Worm (Caenorhabditis elegans) whole organism, L3 larva: Measurements from ENCODE around the gene F54B3.4.
A peak's percentile ranks its signal among the peaks of the same experiment; 100 is the strongest.

ENCODE experiments used
- aly-2 ChIP-seq: fragments of 150-350 bp; optimal IDR thresholded peaks from 2 replicates; lab custom pipeline; 2014; ENCODE audit warnings: missing biosample characterization, missing genetic modification characterization
- ceh-16 ChIP-seq: sonication (generic microtip); optimal IDR thresholded peaks from 2 replicates; lab custom pipeline; 2017; ENCODE audit warnings: missing biosample characterization, missing genetic modification characterization
- ceh-28 ChIP-seq: fragments of 150-350 bp; optimal IDR thresholded peaks from 2 replicates; lab custom pipeline; 2014; ENCODE audit warnings: missing biosample characterization, missing genetic modification reagents, missing genetic modification characterization
- ceh-82 ChIP-seq: fragments of 150-350 bp; optimal IDR thresholded peaks from 2 replicates; lab custom pipeline; 2014; ENCODE audit warnings: missing biosample characterization, missing genetic modification characterization
- ceh-9 ChIP-seq: sonication (generic microtip); optimal IDR thresholded peaks from 2 replicates; lab custom pipeline; 2018; ENCODE audit warnings: missing biosample characterization, missing genetic modification characterization
- egl-27 ChIP-seq: sonication (generic microtip); optimal IDR thresholded peaks from 4 replicates; lab custom pipeline; 2017; ENCODE audit warnings: missing biosample characterization, missing genetic modification reagents, missing genetic modification characterization
- elt-1 ChIP-seq: fragments of 150-350 bp; optimal IDR thresholded peaks from 2 replicates; lab custom pipeline; 2014; ENCODE audit warnings: missing biosample characterization, missing genetic modification characterization
- elt-2 ChIP-seq: sonication (generic microtip); optimal IDR thresholded peaks from 2 replicates; lab custom pipeline; 2016; ENCODE audit warnings: missing genetic modification reagents, mild to moderate bottlenecking, missing genetic modification characterization, missing compliant biosample characterization
- elt-3 ChIP-seq, 3 experiments: fragments of 150-350 bp in 1 of 3; sonication (generic microtip) in 2 of 3; optimal IDR thresholded peaks; 2 replicates in 2 of 3; 4 replicates in 1 of 3; lab custom pipeline; 2014 to 2017; ENCODE audit warnings: missing biosample characterization in 3 of 3, missing genetic modification characterization in 3 of 3
- eor-1 ChIP-seq, 2 experiments: fragments of 150-350 bp; optimal IDR thresholded peaks; 2 replicates each; lab custom pipeline; 2014 to 2018; ENCODE audit warnings: missing biosample characterization in 2 of 2, missing genetic modification characterization in 2 of 2
- fkh-10 ChIP-seq: sonication (generic microtip); optimal IDR thresholded peaks from 2 replicates; lab custom pipeline; 2017; ENCODE audit warnings: missing biosample characterization, missing genetic modification reagents, missing genetic modification characterization
- fkh-2 ChIP-seq: fragments of 150-350 bp; optimal IDR thresholded peaks from 2 replicates; lab custom pipeline; 2014; ENCODE audit warnings: missing biosample characterization, missing genetic modification reagents, missing genetic modification characterization
- fos-1 ChIP-seq: fragments of 150-350 bp; optimal IDR thresholded peaks from 2 replicates; lab custom pipeline; 2014; ENCODE audit warnings: missing biosample characterization, missing genetic modification characterization
- hmg-11 ChIP-seq: sonication (generic microtip); optimal IDR thresholded peaks from 2 replicates; lab custom pipeline; 2016; ENCODE audit warnings: missing genetic modification characterization, missing compliant biosample characterization
- jun-1 ChIP-seq: fragments of 150-350 bp; optimal IDR thresholded peaks from 2 replicates; lab custom pipeline; 2014; ENCODE audit warnings: missing biosample characterization, missing genetic modification reagents, missing genetic modification characterization
- lin-15B ChIP-seq: fragments of 150-350 bp; optimal IDR thresholded peaks from 2 replicates; lab custom pipeline; 2014; ENCODE audit warnings: missing biosample characterization, missing genetic modification characterization
- lin-39 ChIP-seq: fragments of 150-350 bp; optimal IDR thresholded peaks from 2 replicates; lab custom pipeline; 2018; ENCODE audit warnings: missing biosample characterization, missing genetic modification reagents, missing genetic modification characterization
- mml-1 ChIP-seq: fragments of 150-350 bp; sonication (generic microtip); optimal IDR thresholded peaks from 3 replicates; lab custom pipeline; 2014; ENCODE audit warnings: missing biosample characterization, missing genetic modification characterization
- nfya-1 ChIP-seq: sonication (generic microtip); optimal IDR thresholded peaks from 2 replicates; lab custom pipeline; 2017; ENCODE audit warnings: missing genetic modification characterization, mild to moderate bottlenecking, missing compliant biosample characterization, antibody characterized with exemption, moderate library complexity; ENCODE audit not compliant: insufficient read depth
- nhr-23 ChIP-seq: fragments of 150-350 bp; optimal IDR thresholded peaks from 2 replicates; lab custom pipeline; 2014; ENCODE audit warnings: missing biosample characterization, missing genetic modification reagents, missing genetic modification characterization
- nhr-237 ChIP-seq: fragments of 150-350 bp; optimal IDR thresholded peaks from 2 replicates; lab custom pipeline; 2014; ENCODE audit warnings: missing biosample characterization, missing genetic modification characterization
- nhr-25 ChIP-seq: sonication (generic microtip); optimal IDR thresholded peaks from 2 replicates; lab custom pipeline; 2017; ENCODE audit warnings: missing biosample characterization, missing genetic modification characterization
- nhr-43 ChIP-seq: sonication (generic microtip); optimal IDR thresholded peaks from 2 replicates; lab custom pipeline; 2016; ENCODE audit warnings: mild to moderate bottlenecking, missing genetic modification characterization, missing compliant biosample characterization; ENCODE audit not compliant: poor library complexity, severe bottlenecking
- nhr-67 ChIP-seq: fragments of 150-350 bp; optimal IDR thresholded peaks from 2 replicates; lab custom pipeline; 2014; ENCODE audit warnings: missing biosample characterization, missing genetic modification characterization
- nhr-76 ChIP-seq: fragments of 150-350 bp; sonication (generic microtip); optimal IDR thresholded peaks from 5 replicates; lab custom pipeline; 2014; ENCODE audit warnings: missing biosample characterization, missing genetic modification characterization
- nhr-77 ChIP-seq: fragments of 150-350 bp; optimal IDR thresholded peaks from 2 replicates; lab custom pipeline; 2014; ENCODE audit warnings: missing biosample characterization, missing genetic modification characterization
- pha-4 ChIP-seq: fragments of 150-350 bp; optimal IDR thresholded peaks from 2 replicates; lab custom pipeline; 2014; ENCODE audit warnings: missing biosample characterization, missing genetic modification reagents, missing genetic modification characterization
- pqm-1 ChIP-seq: fragments of 150-350 bp; optimal IDR thresholded peaks from 2 replicates; lab custom pipeline; 2017; ENCODE audit warnings: missing biosample characterization, missing genetic modification characterization, inconsistent platforms
- sea-2 ChIP-seq: fragments of 150-350 bp; sonication (generic microtip); optimal IDR thresholded peaks from 4 replicates; lab custom pipeline; 2014; ENCODE audit warnings: missing biosample characterization, missing genetic modification reagents, missing genetic modification characterization
- snpc-4 ChIP-seq: fragments of 150-350 bp; optimal IDR thresholded peaks from 2 replicates; lab custom pipeline; 2014; ENCODE audit warnings: missing biosample characterization, missing genetic modification characterization
- unc-39 ChIP-seq: sonication (generic microtip); optimal IDR thresholded peaks from 4 replicates; lab custom pipeline; 2017; ENCODE audit warnings: missing biosample characterization, missing genetic modification characterization
- unc-62 ChIP-seq: fragments of 150-350 bp; sonication (generic microtip); optimal IDR thresholded peaks from 4 replicates; lab custom pipeline; 2014; ENCODE audit warnings: missing biosample characterization, missing genetic modification reagents, missing genetic modification characterization

The F54B3.4 gene

ce11 chrII:10234398-10234797, 36.6 kb downstream of the F54B3.4 start, which contains the start of gene ubxn-5:
Gene ubxn-5 (minus strand): TSS chrII:10234498.
- TF ChIP-seq snpc-4 (tag; lab: Kevin White, UChicago) (no peak), elt-3 (tag; optimal IDR thresholded peaks at IDR 0.05; lab: Kevin White, UChicago) (no peak), pqm-1 (tag; lab: Kevin White, UChicago) (no peak), fkh-10 (GFP tag; lab: Kevin White, UChicago) (no peak), ceh-9 (tag; lab: Kevin White, UChicago) (no peak), nhr-23 (tag; lab: Kevin White, UChicago) (no peak)

- TF ChIP-seq elt-2: peak; percentile 60
- TF ChIP-seq nhr-237 (tag; lab: Kevin White, UChicago): no peak
- peak; percentile 15 for TF ChIP-seq pha-4 (tag; lab: Kevin White, UChicago)
- TF ChIP-seq, all 47 proteins: peak for 2
Measured at ce11 chrII:10231874-10232273, 39.1 kb downstream of the F54B3.4 start.

- TF ChIP-seq fkh-2 (tag; lab: Kevin White, UChicago) (no peak), nhr-77 (no peak), elt-2 (no peak), ceh-9 (tag; lab: Kevin White, UChicago) (no peak), unc-39 (no peak), ceh-16 (tag; lab: Kevin White, UChicago) (no peak), jun-1 (tag; lab: Kevin White, UChicago) (no peak), sea-2 (no peak)
Measured at ce11 chrII:10230972-10231371, 40.0 kb downstream of the F54B3.4 start, which contains the start of gene T01E8.8. Gene T01E8.8 (plus strand): TSS chrII:10231272.

ce11 chrII:10227030-10227429, 44.0 kb downstream of the F54B3.4 start, which contains the start of gene srh-135:
Gene srh-135 (minus strand): TSS chrII:10227130.
- no peak for TF ChIP-seq ceh-82 (tag; lab: Kevin White, UChicago)
- no peak for TF ChIP-seq nhr-43 (tag; lab: Kevin White, UChicago)
- TF ChIP-seq nhr-67 (tag; lab: Kevin White, UChicago): no peak
- no peak for TF ChIP-seq pqm-1 (tag; lab: Kevin White, UChicago)
- no peak for TF ChIP-seq elt-1 (tag; lab: Kevin White, UChicago)

ce11 chrII:10222577-10222976, 48.4 kb downstream of the F54B3.4 start, which contains the start of gene plc-3:
Gene plc-3 (plus strand): TSS chrII:10222877.
- TF ChIP-seq ceh-28 (tag; lab: Kevin White, UChicago): no peak
- TF ChIP-seq elt-3 (tag; optimal IDR thresholded peaks at IDR 0.05; lab: Kevin White, UChicago): no peak
- no peak for TF ChIP-seq nfya-1 (tag; lab: Kevin White, UChicago)
- TF ChIP-seq snpc-4 (tag; lab: Kevin White, UChicago): no peak
- TF ChIP-seq mml-1 (tag; lab: Kevin White, UChicago): no peak
- no peak for TF ChIP-seq aly-2
- TF ChIP-seq unc-62: no peak
- no peak for TF ChIP-seq lin-39
- TF ChIP-seq egl-27: no peak
- TF ChIP-seq fos-1: no peak
- TF ChIP-seq elt-2: no peak
- TF ChIP-seq nhr-76: no peak
- no peak for TF ChIP-seq hmg-11 (tag; lab: Kevin White, UChicago)
- TF ChIP-seq elt-1 (tag; lab: Kevin White, UChicago): no peak
- no peak for TF ChIP-seq lin-15B (tag; lab: Kevin White, UChicago)
- no peak for TF ChIP-seq nhr-237 (tag; lab: Kevin White, UChicago)
- no peak for TF ChIP-seq nhr-25 (tag; lab: Kevin White, UChicago)
- no peak for TF ChIP-seq pqm-1 (tag; lab: Kevin White, UChicago)
- no peak for TF ChIP-seq pha-4 (tag; lab: Kevin White, UChicago)
- TF ChIP-seq, all 47 proteins: peak for 0

ce11 chrII:10221627-10222026, 49.4 kb downstream of the F54B3.4 start:
- no peak for TF ChIP-seq snpc-4 (tag; lab: Kevin White, UChicago)
- peak; percentile 76 for TF ChIP-seq pqm-1 (tag; lab: Kevin White, UChicago)
- peak; percentile 35 for TF ChIP-seq pha-4 (tag; lab: Kevin White, UChicago)
- peak; percentile 83 for TF ChIP-seq elt-2
- TF ChIP-seq eor-1 (tag; optimal IDR thresholded peaks at IDR 0.05; lab: Kevin White, UChicago): no peak
